Worm (Caenorhabditis elegans) whole organism, L3 larva: ENCODE measurements around the gene C05E11.2.

Source experiments
- R02D3.7 ChIP-seq: fragments of 150-350 bp; optimal IDR thresholded peaks from 2 replicates; lab custom pipeline; 2014; ENCODE audit warnings: missing biosample characterization, missing genetic modification characterization
- ama-1 ChIP-seq: fragments of 150-350 bp; optimal IDR thresholded peaks from 2 replicates; lab custom pipeline; 2018
- ceh-9 ChIP-seq: sonication (generic microtip); optimal IDR thresholded peaks from 2 replicates; lab custom pipeline; 2018; ENCODE audit warnings: missing biosample characterization, missing genetic modification characterization
- elt-3 ChIP-seq, 3 experiments: fragments of 150-350 bp in 1 of 3; sonication (generic microtip) in 2 of 3; optimal IDR thresholded peaks; 2 replicates in 2 of 3; 4 replicates in 1 of 3; lab custom pipeline; 2014 to 2017; ENCODE audit warnings: missing biosample characterization in 3 of 3, missing genetic modification characterization in 3 of 3
- lin-15B ChIP-seq: fragments of 150-350 bp; optimal IDR thresholded peaks from 2 replicates; lab custom pipeline; 2014; ENCODE audit warnings: missing biosample characterization, missing genetic modification characterization
- nhr-237 ChIP-seq: fragments of 150-350 bp; optimal IDR thresholded peaks from 2 replicates; lab custom pipeline; 2014; ENCODE audit warnings: missing biosample characterization, missing genetic modification characterization

DNA sequence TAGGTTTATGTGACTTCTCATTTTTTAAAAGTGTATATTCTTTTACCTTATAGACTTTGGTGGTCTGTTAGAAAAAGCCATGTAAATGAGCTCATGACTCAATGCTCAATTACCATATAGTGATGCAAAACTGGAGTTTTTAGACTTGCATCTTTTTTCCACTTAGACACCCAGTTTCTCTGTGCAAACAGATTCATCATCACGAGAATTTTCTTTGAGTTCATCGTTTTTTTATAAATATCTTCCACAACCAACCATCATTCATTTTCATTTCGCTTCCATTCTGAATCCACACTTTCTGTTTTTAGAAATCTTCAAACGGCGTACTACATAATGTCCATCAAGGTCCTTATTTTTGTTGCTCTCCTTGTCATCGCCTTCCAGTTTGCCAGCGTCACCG lies 42.2 kb upstream of the C05E11.2 start, which contains the start of gene C07A12.2:
- TF ChIP-seq ama-1 (lab: Kevin White, UChicago) = no peak
- TF ChIP-seq ceh-9 = no peak
- TF ChIP-seq R02D3.7 (tag; lab: Kevin White, UChicago) = no peak
- TF ChIP-seq lin-15B (tag; lab: Kevin White, UChicago) = no peak
- no peak for TF ChIP-seq nhr-237 (tag; lab: Kevin White, UChicago)
- no peak for TF ChIP-seq elt-3 (tag; optimal IDR thresholded peaks at IDR 0.05; lab: Kevin White, UChicago)
